Worm (Caenorhabditis elegans) whole organism, L4 larva: ENCODE results near the gene gfat-1.

Experiments
- D1046.2 ChIP-seq: fragments of 200-800 bp; sonication (Bioruptor generic); IDR thresholded peaks from 2 replicates; pipeline ENCODE4 v1.3.6; 2022; ENCODE audit warnings: missing genetic modification characterization, missing compliant biosample characterization
- F10B5.3 ChIP-seq: sonication (generic microtip); optimal IDR thresholded peaks from 2 replicates; lab custom pipeline; 2016; ENCODE audit warnings: mild to moderate bottlenecking, missing genetic modification characterization, missing compliant biosample characterization
- F44E2.7 ChIP-seq: fragments of 200-800 bp; sonication (Bioruptor generic); IDR thresholded peaks from 2 replicates; pipeline ENCODE4 v2.1.2; 2022; ENCODE audit warnings: missing genetic modification characterization, missing compliant biosample characterization
- T26A8.4 ChIP-seq: fragments of 200-800 bp; sonication (Bioruptor generic); IDR thresholded peaks from 2 replicates; pipeline ENCODE4 v1.3.6; 2022; ENCODE audit warnings: missing genetic modification characterization, missing compliant biosample characterization
- Y48G9A.11 ChIP-seq: fragments of 200-800 bp; sonication (Bioruptor generic); IDR thresholded peaks from 2 replicates; pipeline ENCODE4 v1.3.6; 2022; ENCODE audit warnings: missing genetic modification reagents, missing genetic modification characterization, missing compliant biosample characterization
- aha-1 ChIP-seq: fragments of 150-350 bp; peaks from one replicate; lab custom pipeline; 2014; ENCODE audit warnings: missing biosample characterization, missing genetic modification characterization
- ama-1 ChIP-seq: fragments of 150-350 bp; optimal IDR thresholded peaks from 2 replicates; lab custom pipeline; 2014; ENCODE audit warnings: inconsistent platforms, mixed read lengths
- arid-1 ChIP-seq: fragments of 200-800 bp; sonication (Bioruptor generic); conservative IDR thresholded peaks from 2 replicates; pipeline ENCODE4 v1.3.6; 2022; ENCODE audit warnings: missing genetic modification reagents, missing genetic modification characterization, missing compliant biosample characterization
- attf-4 ChIP-seq: sonication (generic microtip); optimal IDR thresholded peaks from 3 replicates; lab custom pipeline; 2017; ENCODE audit warnings: missing biosample characterization, missing genetic modification characterization
- ceh-20 ChIP-seq: fragments of 200-800 bp; sonication (Bioruptor generic); IDR thresholded peaks from 2 replicates; pipeline ENCODE4 v1.3.6; 2022; ENCODE audit warnings: missing genetic modification reagents, missing genetic modification characterization, missing compliant biosample characterization
- ceh-28 ChIP-seq: fragments of 150-350 bp; optimal IDR thresholded peaks from 2 replicates; lab custom pipeline; 2014; ENCODE audit warnings: missing biosample characterization, missing genetic modification reagents, missing genetic modification characterization
- ceh-44 ChIP-seq: fragments of 200-800 bp; sonication (Bioruptor generic); IDR thresholded peaks from 2 replicates; pipeline ENCODE4 v1.3.6; 2022; ENCODE audit warnings: missing genetic modification reagents, missing genetic modification characterization, missing compliant biosample characterization
- ceh-62 ChIP-seq: sonication (generic microtip); optimal IDR thresholded peaks from 2 replicates; lab custom pipeline; 2017; ENCODE audit warnings: missing biosample characterization, missing genetic modification characterization
- daf-16 ChIP-seq, 3 experiments: sonication (generic microtip); optimal IDR thresholded peaks; 2 replicates each; lab custom pipeline; 2016 to 2017; ENCODE audit warnings: missing genetic modification characterization in 3 of 3, missing genetic modification reagents in 3 of 3, mild to moderate bottlenecking in 2 of 3, missing compliant biosample characterization in 2 of 3, missing biosample characterization in 1 of 3, moderate library complexity in 1 of 3
- dmd-6 ChIP-seq: fragments of 200-800 bp; sonication (Bioruptor generic); IDR thresholded peaks from 2 replicates; pipeline ENCODE4 v1.3.6; 2022; ENCODE audit warnings: missing genetic modification reagents, missing genetic modification characterization, missing compliant biosample characterization
- duxl-1 ChIP-seq: sonication (generic microtip); optimal IDR thresholded peaks from 2 replicates; lab custom pipeline; 2016; ENCODE audit warnings: mild to moderate bottlenecking, missing genetic modification characterization, moderate library complexity, missing compliant biosample characterization; ENCODE audit not compliant: poor library complexity
- dve-1 ChIP-seq: sonication (generic microtip); optimal IDR thresholded peaks from 2 replicates; lab custom pipeline; 2017; ENCODE audit warnings: antibody characterized with exemption, mild to moderate bottlenecking, missing genetic modification characterization, missing compliant biosample characterization; ENCODE audit not compliant: insufficient read depth
- egl-43 ChIP-seq: fragments of 200-800 bp; sonication (Bioruptor generic); IDR thresholded peaks from 2 replicates; pipeline ENCODE4 v1.3.6; 2022; ENCODE audit warnings: missing genetic modification reagents, missing genetic modification characterization, missing compliant biosample characterization
- fkh-10 ChIP-seq: fragments of 150-350 bp; optimal IDR thresholded peaks from 2 replicates; lab custom pipeline; 2014; ENCODE audit warnings: missing biosample characterization, missing genetic modification reagents, missing genetic modification characterization
- hlh-11 ChIP-seq: fragments of 200-800 bp; sonication (Bioruptor generic); optimal IDR thresholded peaks from 2 replicates; lab custom pipeline; 2018; ENCODE audit warnings: mild to moderate bottlenecking, missing genetic modification characterization, missing compliant biosample characterization
- hmg-1.1 ChIP-seq: fragments of 200-800 bp; sonication (Bioruptor generic); IDR thresholded peaks from 2 replicates; pipeline ENCODE4 v1.3.6; 2022; ENCODE audit warnings: missing genetic modification reagents, missing genetic modification characterization, missing compliant biosample characterization
- lin-1 ChIP-seq: fragments of 200-800 bp; sonication (Bioruptor generic); IDR thresholded peaks from 2 replicates; pipeline ENCODE4 v1.3.6; 2022; ENCODE audit warnings: missing genetic modification reagents, missing genetic modification characterization, missing compliant biosample characterization
- lin-13 ChIP-seq: fragments of 150-350 bp; optimal IDR thresholded peaks from 2 replicates; lab custom pipeline; 2014; ENCODE audit warnings: missing biosample characterization, missing genetic modification reagents, missing genetic modification characterization
- lin-29 ChIP-seq: fragments of 200-800 bp; sonication (Bioruptor generic); IDR thresholded peaks from 2 replicates; pipeline ENCODE4 v1.3.6; 2022; ENCODE audit warnings: missing genetic modification reagents, missing genetic modification characterization, missing compliant biosample characterization
- lin-38 ChIP-seq: fragments of 200-800 bp; sonication (Bioruptor generic); IDR thresholded peaks from 2 replicates; pipeline ENCODE4 v1.3.6; 2022; ENCODE audit warnings: missing genetic modification reagents, missing genetic modification characterization, missing compliant biosample characterization
- madf-5 ChIP-seq, 2 experiments: fragments of 200-800 bp; sonication (Bioruptor generic); IDR thresholded peaks; 2 replicates each; pipeline ENCODE4 v1.3.6; 2022; ENCODE audit warnings: missing compliant biosample characterization in 2 of 2, missing genetic modification characterization in 2 of 2
- madf-9 ChIP-seq: fragments of 200-800 bp; sonication (Bioruptor generic); conservative IDR thresholded peaks from 2 replicates; pipeline ENCODE4 v1.3.6; 2022; ENCODE audit warnings: missing genetic modification reagents, missing genetic modification characterization, missing compliant biosample characterization
- mdl-1 ChIP-seq, 2 experiments: fragments of 150-350 bp in 1 of 2; sonication (generic microtip) in 1 of 2; optimal IDR thresholded peaks; 2 replicates each; lab custom pipeline; 2014 to 2017; ENCODE audit warnings: missing biosample characterization in 2 of 2, missing genetic modification characterization in 2 of 2
- mdt-29 ChIP-seq: fragments of 200-800 bp; sonication (Bioruptor generic); IDR thresholded peaks from 2 replicates; pipeline ENCODE4 v1.3.6; 2022; ENCODE audit warnings: missing genetic modification reagents, missing genetic modification characterization, missing compliant biosample characterization
- mep-1 ChIP-seq: fragments of 150-350 bp; sonication (generic microtip); optimal IDR thresholded peaks from 3 replicates; lab custom pipeline; 2014; ENCODE audit warnings: missing biosample characterization, missing genetic modification characterization
- mxl-2 ChIP-seq: fragments of 200-800 bp; sonication (Bioruptor generic); conservative IDR thresholded peaks from 2 replicates; pipeline ENCODE4 v1.3.6; 2022; ENCODE audit warnings: missing genetic modification reagents, missing genetic modification characterization, missing compliant biosample characterization
- nhr-10 ChIP-seq: fragments of 150-350 bp; optimal IDR thresholded peaks from 2 replicates; lab custom pipeline; 2014; ENCODE audit warnings: missing biosample characterization, missing genetic modification characterization
- nhr-102 ChIP-seq: sonication (generic microtip); optimal IDR thresholded peaks from 2 replicates; lab custom pipeline; 2016; ENCODE audit warnings: mild to moderate bottlenecking, missing genetic modification characterization, moderate library complexity, missing compliant biosample characterization
- nhr-11 ChIP-seq: fragments of 150-350 bp; optimal IDR thresholded peaks from 2 replicates; lab custom pipeline; 2014; ENCODE audit warnings: missing biosample characterization, missing genetic modification characterization
- nhr-111 ChIP-seq: fragments of 200-800 bp; sonication (Bioruptor generic); optimal IDR thresholded peaks from 2 replicates; lab custom pipeline; 2018; ENCODE audit warnings: mild to moderate bottlenecking, missing genetic modification characterization, missing compliant biosample characterization
- nhr-28 ChIP-seq: fragments of 150-350 bp; optimal IDR thresholded peaks from 2 replicates; lab custom pipeline; 2014; ENCODE audit warnings: missing biosample characterization, missing genetic modification characterization
- nhr-77 ChIP-seq: fragments of 150-350 bp; optimal IDR thresholded peaks from 2 replicates; lab custom pipeline; 2014; ENCODE audit warnings: missing biosample characterization, missing genetic modification characterization
- pha-4 ChIP-seq, 2 experiments: fragments of 150-350 bp in 1 of 2; fragments of 200-800 bp in 1 of 2; sonication (Bioruptor generic) in 1 of 2; IDR thresholded peaks in 1 of 2; optimal IDR thresholded peaks in 1 of 2; 2 replicates each; pipeline versions ENCODE4 v1.3.6 to Lab custom; 2014 to 2022; ENCODE audit warnings: missing genetic modification characterization in 2 of 2, missing genetic modification reagents in 2 of 2, missing biosample characterization in 1 of 2, missing compliant biosample characterization in 1 of 2
- pqm-1 ChIP-seq: sonication (generic microtip); optimal IDR thresholded peaks from 2 replicates; lab custom pipeline; 2017; ENCODE audit warnings: missing biosample characterization, missing genetic modification characterization
- rbr-2 ChIP-seq: sonication (generic microtip); optimal IDR thresholded peaks from 2 replicates; lab custom pipeline; 2016; ENCODE audit warnings: missing genotype, missing genetic modification characterization, missing compliant biosample characterization
- saeg-2 ChIP-seq: fragments of 200-800 bp; sonication (Bioruptor generic); IDR thresholded peaks from 2 replicates; pipeline ENCODE4 v1.3.6; 2022; ENCODE audit warnings: missing genetic modification reagents, missing genetic modification characterization, missing compliant biosample characterization
- set-16 ChIP-seq: fragments of 200-800 bp; sonication (Bioruptor generic); IDR thresholded peaks from 2 replicates; pipeline ENCODE4 v1.3.6; 2022; ENCODE audit warnings: missing genetic modification reagents, missing genetic modification characterization, missing compliant biosample characterization
- snpc-1.2 ChIP-seq: fragments of 200-800 bp; sonication (Bioruptor generic); IDR thresholded peaks from 2 replicates; pipeline ENCODE4 v1.3.6; 2022; ENCODE audit warnings: missing genetic modification reagents, missing genetic modification characterization, missing compliant biosample characterization
- spr-1 ChIP-seq: sonication (generic microtip); optimal IDR thresholded peaks from 2 replicates; lab custom pipeline; 2016; ENCODE audit warnings: mild to moderate bottlenecking, missing genetic modification characterization, missing compliant biosample characterization
- tag-97 ChIP-seq: fragments of 200-800 bp; sonication (Bioruptor generic); IDR thresholded peaks from 2 replicates; pipeline ENCODE4 v1.3.6; 2022; ENCODE audit warnings: missing genetic modification characterization, missing compliant biosample characterization
- unc-130 ChIP-seq: sonication (generic microtip); optimal IDR thresholded peaks from 2 replicates; lab custom pipeline; 2016; ENCODE audit warnings: missing genetic modification reagents, missing genetic modification characterization, missing compliant biosample characterization
- zag-1 ChIP-seq: fragments of 150-350 bp; optimal IDR thresholded peaks from 2 replicates; lab custom pipeline; 2014; ENCODE audit warnings: missing biosample characterization, missing genetic modification characterization
- zfp-3 ChIP-seq: fragments of 200-800 bp; sonication (Bioruptor generic); conservative IDR thresholded peaks from 2 replicates; pipeline ENCODE4 v1.3.6; 2022; ENCODE audit warnings: missing genetic modification reagents, missing genetic modification characterization, missing compliant biosample characterization

Gene gfat-1

DNA sequence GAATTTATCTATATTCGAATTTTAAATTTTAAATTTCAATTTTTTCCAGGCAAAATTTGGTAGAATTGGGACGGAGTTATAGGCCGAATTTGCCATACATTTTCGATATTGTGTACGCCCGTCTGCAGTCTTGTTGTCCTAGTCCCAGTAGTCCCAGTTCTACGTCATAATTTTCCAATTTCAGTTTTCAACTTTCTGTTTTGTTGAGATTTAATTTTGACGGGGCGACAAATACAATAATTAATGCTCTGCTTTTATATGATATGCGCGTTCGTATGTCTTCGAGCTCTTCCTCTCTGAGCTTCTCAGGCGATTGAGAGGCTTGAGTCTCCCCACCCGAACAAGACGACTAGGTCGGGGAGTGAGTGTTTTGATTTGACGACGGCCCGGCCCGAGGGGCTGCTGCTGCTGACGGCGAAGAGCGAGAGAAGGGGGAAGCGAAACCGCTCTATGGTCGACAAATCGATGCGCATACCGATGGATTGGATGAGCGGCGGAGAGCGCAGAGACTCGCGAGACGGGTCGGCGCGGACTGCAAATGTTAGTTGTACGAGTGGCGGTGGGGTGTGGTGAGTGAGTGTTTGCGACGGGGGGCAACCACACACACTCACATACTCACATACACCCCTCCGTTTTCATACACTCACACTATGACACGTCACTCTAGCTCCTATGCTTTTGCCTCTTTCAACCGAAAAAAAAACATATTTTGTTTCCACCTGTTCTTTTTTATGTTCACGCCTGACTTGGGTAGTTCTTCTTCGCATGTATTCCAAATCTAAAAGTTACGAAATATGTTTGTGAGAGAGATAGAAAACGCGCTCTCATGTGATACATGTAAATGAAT, 39.7 kb upstream of the gfat-1 start (continued):
- peak; percentile 97 for TF ChIP-seq aha-1 (tag; lab: Kevin White, UChicago)
- peak; percentile 45 to 83 for TF ChIP-seq mdl-1 (tag; optimal IDR thresholded peaks at IDR 0.05; lab: Kevin White, UChicago)
- TF ChIP-seq Y48G9A.11 (GFP tag; lab: Robert Waterston, UW), result no peak
- no peak for TF ChIP-seq F10B5.3 (tag; lab: Kevin White, UChicago)
- peak; percentile 20 for TF ChIP-seq nhr-102 (tag; lab: Kevin White, UChicago)
- 0 out of 2 replicates have a peak, but pooled peaks have one; percentile 19 for TF ChIP-seq mdt-29 (GFP tag; lab: Robert Waterston, UW)
- peak; percentile 57 for TF ChIP-seq dve-1 (tag; lab: Kevin White, UChicago)
- peak; percentile 77 for TF ChIP-seq ama-1 (lab: Kevin White, UChicago)
- 0 out of 2 replicates have a peak, but pooled peaks have one; percentile 25 for TF ChIP-seq mxl-2 (GFP tag; lab: Robert Waterston, UW)
- TF ChIP-seq nhr-10 (tag; lab: Kevin White, UChicago), result peak; percentile 37
- TF ChIP-seq nhr-28, result peak; percentile 79
- TF ChIP-seq unc-130 (GFP tag; lab: Kevin White, UChicago), result no peak
- peak; percentile 36 for TF ChIP-seq fkh-10 (GFP tag; lab: Kevin White, UChicago)
- TF ChIP-seq zfp-3, result 0 out of 2 replicates have a peak, but pooled peaks have one; percentile 31
- peak; percentile 80 for TF ChIP-seq dmd-6
- no peak for TF ChIP-seq D1046.2
- TF ChIP-seq lin-13, result peak; percentile 84
- TF ChIP-seq lin-1 (GFP tag; lab: Robert Waterston, UW), result peak; percentile 60
- TF ChIP-seq lin-38 (GFP tag; lab: Robert Waterston, UW), result peak; percentile 59
- TF ChIP-seq madf-9 (GFP tag; lab: Robert Waterston, UW), result peak; percentile 60; the same call in 1 of the 2 replicates
- peak; percentile 65; the same call in 1 of the 2 replicates for TF ChIP-seq saeg-2
- peak; percentile 42 for TF ChIP-seq zag-1
- peak; percentile 57 for TF ChIP-seq duxl-1
- peak; percentile 90 for TF ChIP-seq mep-1 (tag; lab: Kevin White, UChicago)
- no peak for TF ChIP-seq madf-5 (GFP tag; IDR thresholded peaks at IDR 0.05; lab: Robert Waterston, UW)
- peak; percentile 87 for TF ChIP-seq ceh-20 (GFP tag; lab: Robert Waterston, UW)
- 0 out of 2 replicates have a peak, but pooled peaks have one; percentile 61 for TF ChIP-seq F44E2.7
- TF ChIP-seq tag-97 (GFP tag; lab: Robert Waterston, UW), result 0 out of 2 replicates have a peak, but pooled peaks have one; percentile 19
- peak; percentile 88 for TF ChIP-seq nhr-11 (tag; lab: Kevin White, UChicago)
- peak; percentile 67 for TF ChIP-seq spr-1 (tag; lab: Kevin White, UChicago)
- no peak for TF ChIP-seq lin-29 (GFP tag; lab: Robert Waterston, UW)
- peak; percentile 78 for TF ChIP-seq pha-4 (GFP tag; IDR thresholded peaks at IDR 0.05; lab: Robert Waterston, UW)
- TF ChIP-seq pha-4 (tag; optimal IDR thresholded peaks at IDR 0.05; lab: Kevin White, UChicago), result peak; percentile 57
- no peak for TF ChIP-seq ceh-62 (tag; lab: Kevin White, UChicago)
- peak; percentile 90 for TF ChIP-seq egl-43 (GFP tag; lab: Robert Waterston, UW)
- peak; percentile 49 for TF ChIP-seq nhr-77 (tag; lab: Kevin White, UChicago)
- TF ChIP-seq arid-1 (GFP tag; lab: Robert Waterston, UW), result peak; percentile 70
- peak; percentile 95 for TF ChIP-seq hlh-11 (tag; lab: Kevin White, UChicago)
- peak; percentile 62 for TF ChIP-seq snpc-1.2 (GFP tag; lab: Robert Waterston, UW)
- TF ChIP-seq rbr-2 (tag; lab: Kevin White, UChicago), result peak; percentile 88
- TF ChIP-seq T26A8.4 (GFP tag; lab: Robert Waterston, UW), result peak; percentile 82
- peak; percentile 80 for TF ChIP-seq ceh-28 (tag; lab: Kevin White, UChicago)
- TF ChIP-seq nhr-111 (GFP tag; lab: Kevin White, UChicago), result no peak
- TF ChIP-seq attf-4, result no peak
- peak in 1 of 2 experiments; percentile 20 for TF ChIP-seq daf-16 (GFP tag; optimal IDR thresholded peaks at IDR 0.05; lab: Kevin White, UChicago)
- TF ChIP-seq daf-16 (tag; optimal IDR thresholded peaks at IDR 0.05; lab: Kevin White, UChicago), result peak; percentile 30
- TF ChIP-seq ceh-44 (GFP tag; lab: Robert Waterston, UW), result 0 out of 2 replicates have a peak, but pooled peaks have one; percentile 29
- peak; percentile 99 for TF ChIP-seq set-16 (GFP tag; lab: Robert Waterston, UW)
- no peak for TF ChIP-seq pqm-1
- peak; percentile 88 for TF ChIP-seq hmg-1.1
